Worm (Caenorhabditis elegans): ENCODE results near the gene fbxa-84.

DNA sequence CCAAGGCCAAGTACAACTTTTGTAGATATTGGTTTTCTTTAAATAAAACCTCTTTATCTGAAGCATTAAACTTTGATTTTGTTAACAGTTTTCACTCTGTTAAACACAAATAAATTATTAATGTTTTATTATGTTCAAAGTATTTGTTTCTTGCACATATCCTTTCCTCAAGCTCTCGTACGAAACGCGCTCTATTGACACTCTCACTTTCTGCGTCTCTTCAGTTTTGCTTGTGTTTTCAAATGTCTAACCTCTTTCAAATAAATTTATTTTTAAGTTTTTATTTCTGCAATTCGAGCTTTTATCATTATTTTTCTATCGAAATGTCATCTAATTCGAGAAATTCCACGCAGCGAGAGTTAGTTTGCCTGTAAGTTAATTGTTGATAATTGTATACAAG, 38.4 kb upstream of the fbxa-84 start, which contains the start of gene K08F9.4:
- TF ChIP-seq nhr-20 (tag; optimal IDR thresholded peaks at IDR 0.05) (peak; percentile 68), pqm-1 (tag; optimal IDR thresholded peaks at IDR 0.05) (no peak), nhr-90 (tag; optimal IDR thresholded peaks at IDR 0.05; ENCODE audit: poor library complexity) (peak; percentile 75), snpc-4 (tag; optimal IDR thresholded peaks at IDR 0.05) (peak; percentile 72), lin-39 (tag; optimal IDR thresholded peaks at IDR 0.05) (no peak), rnt-1 (tag; optimal IDR thresholded peaks at IDR 0.05) (peak; percentile 73), fkh-4 (tag; optimal IDR thresholded peaks at IDR 0.05; ENCODE audit: borderline replicate concordance) (no peak), mdl-1 (tag; optimal IDR thresholded peaks at IDR 0.05) (no peak), nhr-28 (tag; optimal IDR thresholded peaks at IDR 0.05) (no peak), elt-2 (tag; optimal IDR thresholded peaks at IDR 0.05) (no peak), efl-3 (GFP tag; optimal IDR thresholded peaks at IDR 0.05) (no peak), nhr-77 (tag; optimal IDR thresholded peaks at IDR 0.05) (no peak), fos-1 (tag; optimal IDR thresholded peaks at IDR 0.05) (no peak), egl-27 (tag; optimal IDR thresholded peaks at IDR 0.05) (no peak)

Data from whole organism, L1 larva.